Worm (Caenorhabditis elegans) whole organism, L1 larva: ENCODE data around the gene cnc-10.

Source experiments
- aly-2 ChIP-seq: fragments of 150-350 bp; optimal IDR thresholded peaks from 2 replicates; lab custom pipeline; 2014; ENCODE audit warnings: missing biosample characterization, missing genetic modification characterization
- lir-3 ChIP-seq: sonication (generic microtip); optimal IDR thresholded peaks from 2 replicates; lab custom pipeline; 2016; ENCODE audit warnings: mild to moderate bottlenecking, missing genetic modification characterization, moderate library complexity, missing compliant biosample characterization; ENCODE audit not compliant: poor library complexity
- xbp-1 ChIP-seq: sonication (generic microtip); optimal IDR thresholded peaks from 2 replicates; lab custom pipeline; 2016; ENCODE audit warnings: missing genetic modification characterization, missing compliant biosample characterization

- TF ChIP-seq lir-3 (tag; lab: Kevin White, UChicago) (no peak), xbp-1 (tag; lab: Kevin White, UChicago) (no peak), aly-2 (tag; lab: Kevin White, UChicago) (no peak)
Measured at ce11 chrV:11201826-11202565, 19.0 kb downstream of the cnc-10 start, which contains the start of gene K10D6.4.
